Worm (Caenorhabditis elegans) whole organism, young adult: ENCODE measurements around the gene C07E3.10.
A peak's percentile ranks its signal among the peaks of the same experiment; 100 is the strongest.

ENCODE experiments used
- B0035.1 ChIP-seq: sonication (generic microtip); optimal IDR thresholded peaks from 2 replicates; lab custom pipeline; 2016; ENCODE audit warnings: missing genetic modification characterization, mild to moderate bottlenecking, missing compliant biosample characterization, missing genotype, missing genetic modification reagents
- B0336.3 ChIP-seq: fragments of 200-800 bp; sonication (Bioruptor generic); IDR thresholded peaks from 2 replicates; pipeline ENCODE4 v1.3.6; 2022; ENCODE audit warnings: missing genetic modification characterization, missing compliant biosample characterization
- F10E7.11 ChIP-seq: sonication (generic microtip); optimal IDR thresholded peaks from 2 replicates; lab custom pipeline; 2017; ENCODE audit warnings: mild to moderate bottlenecking, missing genetic modification characterization, moderate library complexity, missing compliant biosample characterization
- F23B12.7 ChIP-seq: sonication (generic microtip); optimal IDR thresholded peaks from 2 replicates; lab custom pipeline; 2017; ENCODE audit warnings: missing genetic modification characterization, mild to moderate bottlenecking, missing compliant biosample characterization, antibody characterized with exemption, moderate library complexity; ENCODE audit not compliant: insufficient read depth
- F52B5.7 ChIP-seq: sonication (generic microtip); optimal IDR thresholded peaks from 2 replicates; lab custom pipeline; 2016; ENCODE audit warnings: mild to moderate bottlenecking, missing genetic modification characterization, missing compliant biosample characterization
- F57A8.1 ChIP-seq: fragments of 200-800 bp; sonication (Bioruptor generic); optimal IDR thresholded peaks from 2 replicates; lab custom pipeline; 2018; ENCODE audit warnings: mild to moderate bottlenecking, missing genetic modification characterization, moderate library complexity, missing compliant biosample characterization
- K11D2.4 ChIP-seq: fragments of 200-800 bp; sonication (Bioruptor generic); IDR thresholded peaks from 2 replicates; pipeline ENCODE4 v1.3.6; 2022; ENCODE audit warnings: missing genetic modification reagents, missing genetic modification characterization, missing compliant biosample characterization
- K12H6.12 ChIP-seq: fragments of 200-800 bp; sonication (Bioruptor generic); optimal IDR thresholded peaks from 2 replicates; lab custom pipeline; 2018; ENCODE audit warnings: mild to moderate bottlenecking, missing genetic modification characterization, missing compliant biosample characterization
- T26A5.8 ChIP-seq: sonication (generic microtip); optimal IDR thresholded peaks from 2 replicates; lab custom pipeline; 2016; ENCODE audit warnings: missing genetic modification characterization, missing compliant biosample characterization
- Y53G8AR.9 ChIP-seq: fragments of 200-800 bp; sonication (Bioruptor generic); conservative IDR thresholded peaks from 2 replicates; pipeline ENCODE4 v1.3.6; 2022; ENCODE audit warnings: missing genetic modification reagents, missing genetic modification characterization, missing compliant biosample characterization
- Y79H2A.3 ChIP-seq: fragments of 200-800 bp; sonication (Bioruptor generic); conservative IDR thresholded peaks from 2 replicates; pipeline ENCODE4 v1.3.6; 2022; ENCODE audit warnings: missing genetic modification reagents, missing genetic modification characterization, missing compliant biosample characterization
- akir-1 ChIP-seq: fragments of 200-800 bp; sonication (Bioruptor generic); optimal IDR thresholded peaks from 2 replicates; lab custom pipeline; 2018; ENCODE audit warnings: mild to moderate bottlenecking, missing genetic modification characterization, moderate library complexity, missing compliant biosample characterization
- ama-1 ChIP-seq, 3 experiments: fragments of 150-350 bp in 1 of 3; sonication (generic microtip) in 2 of 3; optimal IDR thresholded peaks; 2 replicates each; lab custom pipeline; 2014 to 2018; ENCODE audit warnings: missing biosample characterization in 2 of 3, missing genetic modification characterization in 2 of 3, missing genetic modification reagents in 2 of 3
- atf-7 ChIP-seq: sonication (generic microtip); optimal IDR thresholded peaks from 2 replicates; lab custom pipeline; 2017; ENCODE audit warnings: mild to moderate bottlenecking, missing genetic modification characterization, missing compliant biosample characterization
- bed-1 ChIP-seq: fragments of 200-800 bp; sonication (Bioruptor generic); IDR thresholded peaks from 2 replicates; pipeline ENCODE4 v1.3.6; 2022; ENCODE audit warnings: missing genetic modification reagents, missing genetic modification characterization, missing compliant biosample characterization
- ccch-3 ChIP-seq: fragments of 200-800 bp; sonication (Bioruptor generic); optimal IDR thresholded peaks from 2 replicates; lab custom pipeline; 2018; ENCODE audit warnings: mild to moderate bottlenecking, missing genetic modification characterization, missing compliant biosample characterization
- cebp-1 ChIP-seq, 2 experiments: fragments of 200-800 bp in 1 of 2; sonication (Bioruptor generic) in 1 of 2; sonication (generic microtip) in 1 of 2; IDR thresholded peaks in 1 of 2; optimal IDR thresholded peaks in 1 of 2; 2 replicates each; pipeline versions ENCODE4 v1.3.6 to Lab custom; 2017 to 2022; ENCODE audit warnings: missing compliant biosample characterization in 2 of 2, missing genetic modification characterization in 2 of 2, mild to moderate bottlenecking in 1 of 2, missing genetic modification reagents in 1 of 2, moderate library complexity in 1 of 2
- ceh-100 ChIP-seq: fragments of 200-800 bp; sonication (Bioruptor generic); IDR thresholded peaks from 2 replicates; pipeline ENCODE4 v1.3.6; 2022; ENCODE audit warnings: missing genetic modification reagents, missing genetic modification characterization, missing compliant biosample characterization
- ceh-40 ChIP-seq: fragments of 200-800 bp; sonication (Bioruptor generic); IDR thresholded peaks from 2 replicates; pipeline ENCODE4 v1.3.6; 2022; ENCODE audit warnings: missing genetic modification characterization, missing compliant biosample characterization
- ceh-79 ChIP-seq: sonication (generic microtip); optimal IDR thresholded peaks from 2 replicates; lab custom pipeline; 2017; ENCODE audit warnings: mild to moderate bottlenecking, missing genetic modification characterization, missing compliant biosample characterization
- die-1 ChIP-seq: sonication (generic microtip); optimal IDR thresholded peaks from 2 replicates; lab custom pipeline; 2016; ENCODE audit warnings: missing genotype, mild to moderate bottlenecking, missing genetic modification characterization, missing compliant biosample characterization
- dpff-1 ChIP-seq: sonication (generic microtip); optimal IDR thresholded peaks from 2 replicates; lab custom pipeline; 2017; ENCODE audit warnings: mild to moderate bottlenecking, missing genetic modification characterization, missing compliant biosample characterization
- egl-18 ChIP-seq: fragments of 200-800 bp; sonication (Bioruptor generic); IDR thresholded peaks from 2 replicates; pipeline ENCODE4 v1.3.6; 2022; ENCODE audit warnings: missing genetic modification reagents, missing genetic modification characterization, missing compliant biosample characterization
- ets-4 ChIP-seq: fragments of 200-800 bp; sonication (Bioruptor generic); optimal IDR thresholded peaks from 2 replicates; lab custom pipeline; 2018; ENCODE audit warnings: mild to moderate bottlenecking, missing genetic modification characterization, missing compliant biosample characterization
- gei-17 ChIP-seq: fragments of 200-800 bp; sonication (Bioruptor generic); optimal IDR thresholded peaks from 2 replicates; lab custom pipeline; 2018; ENCODE audit warnings: mild to moderate bottlenecking, missing genetic modification characterization, missing compliant biosample characterization
- hmg-1.2 ChIP-seq: fragments of 200-800 bp; sonication (Bioruptor generic); IDR thresholded peaks from 2 replicates; pipeline ENCODE4 v1.3.6; 2022; ENCODE audit warnings: missing genetic modification reagents, missing genetic modification characterization, missing compliant biosample characterization
- lag-1 ChIP-seq: fragments of 200-800 bp; sonication (Bioruptor generic); IDR thresholded peaks from 2 replicates; pipeline ENCODE4 v1.3.6; 2022; ENCODE audit warnings: missing genetic modification reagents, missing genetic modification characterization, missing compliant biosample characterization
- let-526 ChIP-seq: fragments of 200-800 bp; sonication (Bioruptor generic); IDR thresholded peaks from 2 replicates; pipeline ENCODE4 v1.3.6; 2022; ENCODE audit warnings: missing genetic modification reagents, missing genetic modification characterization, missing compliant biosample characterization
- let-607 ChIP-seq, 2 experiments: fragments of 200-800 bp in 1 of 2; sonication (Bioruptor generic) in 1 of 2; sonication (generic microtip) in 1 of 2; optimal IDR thresholded peaks; 2 replicates each; lab custom pipeline; 2016 to 2018; ENCODE audit warnings: mild to moderate bottlenecking in 2 of 2, missing compliant biosample characterization in 2 of 2, missing genetic modification characterization in 2 of 2, moderate library complexity in 2 of 2, missing genotype in 1 of 2
- lin-40 ChIP-seq: sonication (generic microtip); optimal IDR thresholded peaks from 2 replicates; lab custom pipeline; 2016; ENCODE audit warnings: missing genetic modification characterization, mild to moderate bottlenecking, missing compliant biosample characterization, missing genotype, missing genetic modification reagents
- lin-54 ChIP-seq: fragments of 200-800 bp; sonication (Bioruptor generic); optimal IDR thresholded peaks from 2 replicates; lab custom pipeline; 2018; ENCODE audit warnings: mild to moderate bottlenecking, missing genetic modification characterization, missing compliant biosample characterization
- lsl-1 ChIP-seq: fragments of 200-800 bp; sonication (Bioruptor generic); optimal IDR thresholded peaks from 2 replicates; lab custom pipeline; 2018; ENCODE audit warnings: mild to moderate bottlenecking, missing genetic modification characterization, moderate library complexity, missing compliant biosample characterization
- mcd-1 ChIP-seq: fragments of 200-800 bp; sonication (Bioruptor generic); IDR thresholded peaks from 2 replicates; pipeline ENCODE4 v1.3.6; 2022; ENCODE audit warnings: missing genetic modification reagents, missing genetic modification characterization, missing compliant biosample characterization
- mel-28 ChIP-seq: sonication (generic microtip); optimal IDR thresholded peaks from 2 replicates; lab custom pipeline; 2016; ENCODE audit warnings: borderline replicate concordance, mild to moderate bottlenecking, missing genetic modification characterization, missing compliant biosample characterization
- nfyb-1 ChIP-seq: fragments of 200-800 bp; sonication (Bioruptor generic); IDR thresholded peaks from 2 replicates; pipeline ENCODE4 v1.3.6; 2022; ENCODE audit warnings: missing genetic modification reagents, missing genetic modification characterization, missing compliant biosample characterization
- nhr-80 ChIP-seq: sonication (generic microtip); optimal IDR thresholded peaks from 2 replicates; lab custom pipeline; 2016; ENCODE audit warnings: missing genetic modification characterization, missing compliant biosample characterization
- nhr-90 ChIP-seq: sonication (generic microtip); optimal IDR thresholded peaks from 2 replicates; lab custom pipeline; 2016; ENCODE audit warnings: missing genotype, mild to moderate bottlenecking, missing genetic modification characterization, missing compliant biosample characterization
- pbrm-1 ChIP-seq: fragments of 200-800 bp; sonication (Bioruptor generic); IDR thresholded peaks from 2 replicates; pipeline ENCODE4 v1.3.6; 2022; ENCODE audit warnings: missing genetic modification reagents, missing genetic modification characterization, missing compliant biosample characterization
- snpc-1.3 ChIP-seq: sonication (generic microtip); optimal IDR thresholded peaks from 2 replicates; lab custom pipeline; 2017; ENCODE audit warnings: missing genetic modification characterization, mild to moderate bottlenecking, missing compliant biosample characterization, antibody characterized with exemption, moderate library complexity, missing genotype, missing genetic modification reagents; ENCODE audit not compliant: insufficient read depth
- snpc-3.4 ChIP-seq: sonication (generic microtip); optimal IDR thresholded peaks from 2 replicates; lab custom pipeline; 2017; ENCODE audit warnings: missing genetic modification characterization, mild to moderate bottlenecking, missing compliant biosample characterization, antibody characterized with exemption, moderate library complexity, missing genotype, missing genetic modification reagents
- snpc-4 ChIP-seq, 5 experiments: fragments of 150-350 bp in 1 of 5; sonication (generic microtip) in 4 of 5; optimal IDR thresholded peaks; 2 replicates each; lab custom pipeline; 2014 to 2018; ENCODE audit warnings: missing genetic modification characterization in 5 of 5, missing biosample characterization in 3 of 5, antibody characterized with exemption in 2 of 5, mild to moderate bottlenecking in 2 of 5, missing compliant biosample characterization in 2 of 5, missing genotype in 2 of 5, moderate library complexity in 2 of 5, missing genetic modification reagents in 1 of 5
- sptf-2 ChIP-seq: fragments of 200-800 bp; sonication (Bioruptor generic); optimal IDR thresholded peaks from 2 replicates; lab custom pipeline; 2018; ENCODE audit warnings: mild to moderate bottlenecking, missing genetic modification characterization, missing compliant biosample characterization
- tbx-9 ChIP-seq: sonication (generic microtip); optimal IDR thresholded peaks from 2 replicates; lab custom pipeline; 2016; ENCODE audit warnings: borderline replicate concordance, missing genetic modification characterization, inconsistent platforms, missing compliant biosample characterization
- tlf-1 ChIP-seq: fragments of 200-800 bp; sonication (Bioruptor generic); optimal IDR thresholded peaks from 2 replicates; lab custom pipeline; 2018; ENCODE audit warnings: mild to moderate bottlenecking, missing genetic modification characterization, missing compliant biosample characterization
- ztf-18 ChIP-seq: sonication (generic microtip); optimal IDR thresholded peaks from 2 replicates; lab custom pipeline; 2016; ENCODE audit warnings: missing genotype, mild to moderate bottlenecking, missing genetic modification characterization, missing compliant biosample characterization
- ztf-26 ChIP-seq: sonication (generic microtip); optimal IDR thresholded peaks from 2 replicates; lab custom pipeline; 2017; ENCODE audit warnings: missing genetic modification characterization, missing compliant biosample characterization

The C07E3.10 gene

ce11 chrII:10302646-10303045 is 43.5 kb upstream of the C07E3.10 start, which contains the start of gene clpp-1:
clpp-1 (minus strand) TSS chrII:10302842.
- TF ChIP-seq lag-1 (no peak), F10E7.11 (tag; lab: Kevin White, UChicago) (peak; percentile 2), K12H6.12 (tag; lab: Kevin White, UChicago) (no peak), tlf-1 (GFP tag; lab: Kevin White, UChicago) (peak; percentile 31), B0035.1 (tag; lab: Kevin White, UChicago) (no peak), atf-7 (tag; lab: Kevin White, UChicago) (peak; percentile 74), lsl-1 (GFP tag; lab: Kevin White, UChicago) (no peak), gei-17 (GFP tag; lab: Kevin White, UChicago) (peak; percentile 12), dpff-1 (tag; lab: Kevin White, UChicago) (no peak), hmg-1.2 (GFP tag; lab: Robert Waterston, UW) (no peak), nhr-90 (no peak), ceh-100 (GFP tag; lab: Robert Waterston, UW) (no peak), tbx-9 (no peak), cebp-1 (GFP tag; IDR thresholded peaks at IDR 0.05; lab: Robert Waterston, UW) (no peak), cebp-1 (tag; optimal IDR thresholded peaks at IDR 0.05; lab: Kevin White, UChicago) (no peak), ets-4 (GFP tag; lab: Kevin White, UChicago) (no peak), ceh-40 (no peak), F52B5.7 (no peak), Y53G8AR.9 (GFP tag; lab: Robert Waterston, UW) (peak; percentile 50; the same call in 1 of the 2 replicates), snpc-3.4 (tag; lab: Kevin White, UChicago) (peak; percentile 5), akir-1 (GFP tag; lab: Kevin White, UChicago) (no peak), bed-1 (GFP tag; lab: Robert Waterston, UW) (0 out of 2 replicates have a peak, but pooled peaks have one; percentile 7), lin-54 (GFP tag; lab: Kevin White, UChicago) (peak; percentile 17), let-607 (tag; optimal IDR thresholded peaks at IDR 0.05; lab: Kevin White, UChicago) (no peak), nfyb-1 (peak; percentile 43; the same call in 1 of the 2 replicates), sptf-2 (GFP tag; lab: Kevin White, UChicago) (no peak), ztf-18 (tag; lab: Kevin White, UChicago) (no peak), T26A5.8 (tag; lab: Kevin White, UChicago) (no peak), mel-28 (peak; percentile 39), ama-1 (optimal IDR thresholded peaks at IDR 0.05; lab: Kevin White, UChicago) (peak; percentile 35), ama-1 (GFP tag; optimal IDR thresholded peaks at IDR 0.05; lab: Kevin White, UChicago) (no peak), K11D2.4 (GFP tag; lab: Robert Waterston, UW) (0 out of 2 replicates have a peak, but pooled peaks have one; percentile 14), F57A8.1 (GFP tag; lab: Kevin White, UChicago) (no peak), B0336.3 (GFP tag; lab: Robert Waterston, UW) (peak; percentile 23; the same call in 1 of the 2 replicates), snpc-1.3 (tag; lab: Kevin White, UChicago) (no peak), die-1 (no peak), let-526 (no peak)
- TF ChIP-seq, all 124 proteins: peak for 13

- TF ChIP-seq ceh-79 (tag; lab: Kevin White, UChicago) = no peak
- TF ChIP-seq nfyb-1 = peak; percentile 46; the same call in 1 of the 2 replicates
- TF ChIP-seq F23B12.7 = peak; percentile 69
- TF ChIP-seq mcd-1 (GFP tag; lab: Robert Waterston, UW) = peak; percentile 59
- TF ChIP-seq ccch-3 (GFP tag; lab: Kevin White, UChicago) = no peak
- peak; percentile 72 for TF ChIP-seq snpc-1.3 (tag; lab: Kevin White, UChicago)
- peak; percentile 19 for TF ChIP-seq tlf-1 (GFP tag; lab: Kevin White, UChicago)
- TF ChIP-seq nhr-80 (tag; lab: Kevin White, UChicago) = peak; percentile 32
- TF ChIP-seq Y79H2A.3 (GFP tag; lab: Robert Waterston, UW) = no peak
- no peak for TF ChIP-seq snpc-4 (GFP tag; optimal IDR thresholded peaks at IDR 0.05; lab: Kevin White, UChicago)
- TF ChIP-seq snpc-4 (tag; optimal IDR thresholded peaks at IDR 0.05; lab: Kevin White, UChicago) = peak in 1 of 4 experiments; percentile 37
- no peak for TF ChIP-seq tbx-9
- peak; percentile 40; the same call in 1 of the 2 replicates for TF ChIP-seq pbrm-1 (GFP tag; lab: Robert Waterston, UW)
- TF ChIP-seq ztf-26 = no peak
- no peak for TF ChIP-seq egl-18 (GFP tag; lab: Robert Waterston, UW)
- TF ChIP-seq lin-40 (tag; lab: Kevin White, UChicago) = peak; percentile 44
Measured at ce11 chrII:10303663-10304115, 42.5 kb upstream of the C07E3.10 start, which contains the start of gene vha-9. vha-9 (minus strand) TSS chrII:10303713.
